Fruit fly (Drosophila melanogaster) ovary, adult (tissue): Measurements from ENCODE around the gene Cep164.

Source experiments
- CG17801 ChIP-seq: fragments of 200-800 bp; optimal IDR thresholded peaks from 2 replicates; lab custom pipeline; 2019; ENCODE audit warnings: missing biosample characterization, mild to moderate bottlenecking, missing genetic modification characterization, moderate library complexity; ENCODE audit not compliant: partially characterized antibody

Cep164 gene

dm6 chrX:15969577-15969976 lies 13.2 kb downstream of the Cep164 start:
- no peak for TF ChIP-seq CG17801 (GFP tag; lab: Kevin White, UChicago)

- no peak for TF ChIP-seq CG17801 (GFP tag; lab: Kevin White, UChicago)
Observed at dm6 chrX:15950056-15950455, 32.7 kb downstream of the Cep164 start.

dm6 chrX:15944735-15945323 lies 37.9 kb downstream of the Cep164 start, which contains the start of gene Rrp47:
Gene Rrp47, plus strand, starts transcription at chrX:15944897.
- TF ChIP-seq CG17801 (GFP tag; lab: Kevin White, UChicago) = no peak

- TF ChIP-seq CG17801 (GFP tag; lab: Kevin White, UChicago) = no peak
Observed at dm6 chrX:15941527-15941926, 41.2 kb downstream of the Cep164 start.

dm6 chrX:15940956-15941246 lies 41.8 kb downstream of the Cep164 start, which contains the start of gene CG8924:
Gene CG8924, plus strand, starts transcription at chrX:15941077.
- TF ChIP-seq CG17801 (GFP tag; lab: Kevin White, UChicago) = no peak

dm6 chrX:15940105-15940955 lies 42.4 kb downstream of the Cep164 start, which contains the start of gene Stim:
Gene Stim, minus strand, starts transcription at chrX:15940451.
- no peak for TF ChIP-seq CG17801 (GFP tag; lab: Kevin White, UChicago)

dm6 chrX:15934226-15934547 lies 48.6 kb downstream of the Cep164 start:
- TF ChIP-seq CG17801 (GFP tag; lab: Kevin White, UChicago) = no peak

dm6 chrX:15933504-15934225 lies 49.1 kb downstream of the Cep164 start, which contains the start of gene Ranbp16:
Gene Ranbp16, minus strand, starts transcription at chrX:15933867.
- TF ChIP-seq CG17801 (GFP tag; lab: Kevin White, UChicago) = no peak
